Fruit fly (Drosophila melanogaster): ENCODE results near the gene CG10663.

dm6 chr3L:12433710-12434109 is 51.1 kb downstream of the CG10663 start:
- TF ChIP-seq CG12605 (GFP tag; IDR thresholded peaks at IDR 0.05), result no peak
- 0 out of 3 replicates have a peak, but pooled peaks have one; percentile 31 for TF ChIP-seq fd96Ca (GFP tag; IDR thresholded peaks at IDR 0.05)
- TF ChIP-seq CG8159 (tag; optimal IDR thresholded peaks at IDR 0.05), result no peak
- TF ChIP-seq rn (GFP tag; IDR thresholded peaks at IDR 0.05), result no peak
- TF ChIP-seq CG4496 (GFP tag; IDR thresholded peaks at IDR 0.05), result no peak
- TF ChIP-seq Ets98B (GFP tag; IDR thresholded peaks at IDR 0.05), result no peak
- no peak for TF ChIP-seq Pif1B (GFP tag; optimal IDR thresholded peaks at IDR 0.05)
- no peak for TF ChIP-seq Snoo (tag; optimal IDR thresholded peaks at IDR 0.05)

All from whole organism, pupa.